Fruit fly (Drosophila melanogaster) whole organism, embryonic: ENCODE measurements around the gene CG15880.

Experiments
- CG10959 ChIP-seq: fragments of 200-800 bp; sonication (Bioruptor generic); IDR thresholded peaks from 2 replicates; pipeline ENCODE4 v1.3.6; 2022; ENCODE audit warnings: missing biosample characterization, missing genetic modification characterization
- CG11093 ChIP-seq: fragments of 200-800 bp; sonication (Bioruptor generic); IDR thresholded peaks from 3 replicates; pipeline ENCODE4 v1.3.6; 2022; ENCODE audit warnings: missing biosample characterization, missing genetic modification characterization
- CG12155 ChIP-seq: fragments of 200-800 bp; sonication (Bioruptor generic); optimal IDR thresholded peaks from 3 replicates; lab custom pipeline; 2016; ENCODE audit warnings: missing biosample characterization, missing genetic modification characterization
- CG14441 ChIP-seq: fragments of 200-800 bp; sonication (Bioruptor generic); IDR thresholded peaks from 2 replicates; pipeline ENCODE4 v1.3.6; 2022; ENCODE audit warnings: missing biosample characterization, missing genetic modification characterization
- CG15479 ChIP-seq: fragments of 200-800 bp; sonication (Bioruptor generic); optimal IDR thresholded peaks from 3 replicates; lab custom pipeline; 2019; ENCODE audit warnings: missing biosample characterization, mild to moderate bottlenecking, missing genetic modification characterization, moderate library complexity
- CG15514 ChIP-seq: fragments of 200-800 bp; sonication (Bioruptor generic); optimal IDR thresholded peaks from 3 replicates; lab custom pipeline; 2017; ENCODE audit warnings: missing biosample characterization, missing genetic modification characterization, mild to moderate bottlenecking, moderate library complexity, missing genetic modification reagents
- CG17912 ChIP-seq: fragments of 200-800 bp; sonication (Bioruptor generic); optimal IDR thresholded peaks from 2 replicates; lab custom pipeline; 2018; ENCODE audit warnings: missing biosample characterization, mild to moderate bottlenecking, missing genetic modification characterization
- CG31365 ChIP-seq: fragments of 200-800 bp; sonication (Bioruptor generic); optimal IDR thresholded peaks from 2 replicates; lab custom pipeline; 2018; ENCODE audit warnings: missing biosample characterization, mild to moderate bottlenecking, missing genetic modification characterization
- CG34422 ChIP-seq: fragments of 200-800 bp; sonication (Bioruptor generic); IDR thresholded peaks from 3 replicates; pipeline ENCODE4 v1.3.6; 2022; ENCODE audit warnings: missing biosample characterization, missing genetic modification characterization
- CG4360 ChIP-seq: fragments of 200-800 bp; sonication (Bioruptor generic); IDR thresholded peaks from 2 replicates; pipeline ENCODE4 v1.3.6; 2022; ENCODE audit warnings: missing biosample characterization, missing genetic modification characterization
- CG4820 ChIP-seq: fragments of 200-800 bp; sonication (Bioruptor generic); optimal IDR thresholded peaks from 3 replicates; lab custom pipeline; 2016; ENCODE audit warnings: missing biosample characterization, missing genetic modification characterization
- CG6791 ChIP-seq: fragments of 200-800 bp; sonication (Bioruptor generic); IDR thresholded peaks from 3 replicates; pipeline ENCODE4 v1.3.6; 2022; ENCODE audit warnings: missing biosample characterization, missing genetic modification characterization; ENCODE audit not compliant: partially characterized antibody
- CG6854 ChIP-seq: fragments of 200-800 bp; sonication (Bioruptor generic); optimal IDR thresholded peaks from 3 replicates; lab custom pipeline; 2017; ENCODE audit warnings: missing biosample characterization, mild to moderate bottlenecking, missing genetic modification characterization
- CG7357 ChIP-seq: fragments of 200-800 bp; sonication (Bioruptor generic); IDR thresholded peaks from 3 replicates; pipeline ENCODE4 v1.3.6; 2022; ENCODE audit warnings: missing biosample characterization, missing genetic modification characterization
- CG7839 ChIP-seq: fragments of 200-800 bp; sonication (Bioruptor generic); optimal IDR thresholded peaks from 3 replicates; lab custom pipeline; 2018; ENCODE audit warnings: missing biosample characterization, mild to moderate bottlenecking, missing genetic modification characterization, moderate library complexity
- CG8359 ChIP-seq: fragments of 200-800 bp; sonication (Bioruptor generic); optimal IDR thresholded peaks from 2 replicates; lab custom pipeline; 2017; ENCODE audit warnings: missing biosample characterization, mild to moderate bottlenecking, missing genetic modification characterization, borderline replicate concordance
- CTCF ChIP-seq: fragments of 200-800 bp; sonication (Bioruptor generic); optimal IDR thresholded peaks from 2 replicates; lab custom pipeline; 2017; ENCODE audit warnings: missing biosample characterization, mild to moderate bottlenecking, missing genetic modification characterization, moderate library complexity
- Deaf1 ChIP-seq: fragments of 200-800 bp; optimal IDR thresholded peaks from 3 replicates; lab custom pipeline; 2019; ENCODE audit warnings: missing biosample characterization, mild to moderate bottlenecking, missing genetic modification characterization, moderate library complexity
- ERR ChIP-seq: fragments of 200-800 bp; sonication (Bioruptor generic); optimal IDR thresholded peaks from 2 replicates; lab custom pipeline; 2016; ENCODE audit warnings: missing biosample characterization, missing genetic modification characterization
- Eip74EF ChIP-seq, 2 experiments: fragments of 200-800 bp in 1 of 2; fragments of >200 bp in 1 of 2; sonication (Bioruptor generic) in 1 of 2; optimal IDR thresholded peaks; 2 replicates each; lab custom pipeline; 2017 to 2019; ENCODE audit warnings: missing biosample characterization in 2 of 2, missing genetic modification characterization in 2 of 2, mild to moderate bottlenecking in 1 of 2, moderate library complexity in 1 of 2
- Elba2 ChIP-seq: fragments of 200-800 bp; sonication (Bioruptor generic); optimal IDR thresholded peaks from 3 replicates; lab custom pipeline; 2016; ENCODE audit warnings: missing biosample characterization, missing genetic modification characterization
- Hr3 ChIP-seq: fragments of 200-800 bp; sonication (Bioruptor generic); optimal IDR thresholded peaks from 3 replicates; lab custom pipeline; 2016; ENCODE audit warnings: missing biosample characterization, missing genetic modification characterization
- MBD-R2 ChIP-seq: fragments of 200-800 bp; sonication (Bioruptor generic); IDR thresholded peaks from 2 replicates; pipeline ENCODE4 v1.3.6; 2022; ENCODE audit warnings: missing biosample characterization, missing genetic modification characterization
- Med ChIP-seq: fragments of 200-800 bp; sonication (Bioruptor generic); peaks from one replicate; lab custom pipeline; 2016; ENCODE audit warnings: missing biosample characterization, missing genetic modification characterization, mild to moderate bottlenecking, inconsistent platforms, moderate library complexity
- Myb ChIP-seq: fragments of 200-800 bp; sonication (Bioruptor generic); optimal IDR thresholded peaks from 2 replicates; lab custom pipeline; 2016; ENCODE audit warnings: missing biosample characterization, missing genetic modification characterization
- Scr ChIP-seq: fragments of 200-800 bp; sonication (Bioruptor generic); IDR thresholded peaks from 2 replicates; pipeline ENCODE4 v1.3.6; 2022; ENCODE audit warnings: missing biosample characterization, missing genetic modification characterization; ENCODE audit not compliant: partially characterized antibody
- Six4 ChIP-seq: fragments of 200-800 bp; sonication (Bioruptor generic); optimal IDR thresholded peaks from 2 replicates; lab custom pipeline; 2016; ENCODE audit warnings: missing biosample characterization, missing genetic modification characterization
- Sry-δ ChIP-seq: fragments of 200-800 bp; sonication (Bioruptor generic); optimal IDR thresholded peaks from 2 replicates; lab custom pipeline; 2016; ENCODE audit warnings: missing biosample characterization, missing genetic modification characterization
- Vsx1 ChIP-seq: fragments of 200-800 bp; sonication (Bioruptor generic); optimal IDR thresholded peaks from 2 replicates; lab custom pipeline; 2017; ENCODE audit warnings: missing biosample characterization, mild to moderate bottlenecking, missing genetic modification characterization, missing genetic modification reagents
- ac ChIP-seq: fragments of 200-800 bp; sonication (Bioruptor generic); optimal IDR thresholded peaks from 3 replicates; lab custom pipeline; 2017; ENCODE audit warnings: missing biosample characterization, mild to moderate bottlenecking, missing genetic modification characterization
- cas ChIP-seq: fragments of 200-800 bp; sonication (Bioruptor generic); IDR thresholded peaks from 2 replicates; pipeline ENCODE4 v1.3.6; 2022; ENCODE audit warnings: missing biosample characterization, missing genetic modification characterization
- dm ChIP-seq: fragments of 200-800 bp; sonication (Bioruptor generic); optimal IDR thresholded peaks from 3 replicates; lab custom pipeline; 2016; ENCODE audit warnings: missing biosample characterization, missing genetic modification characterization
- emc ChIP-seq: fragments of 200-800 bp; sonication (Bioruptor generic); optimal IDR thresholded peaks from 2 replicates; lab custom pipeline; 2016; ENCODE audit warnings: missing biosample characterization, missing genetic modification characterization
- fru ChIP-seq: fragments of >200 bp; optimal IDR thresholded peaks from 2 replicates; lab custom pipeline; 2017
- gcm2 ChIP-seq: fragments of 200-800 bp; sonication (Bioruptor generic); optimal IDR thresholded peaks from 2 replicates; lab custom pipeline; 2016; ENCODE audit warnings: missing biosample characterization, missing genetic modification characterization
- grn ChIP-seq: fragments of 200-800 bp; sonication (Bioruptor generic); optimal IDR thresholded peaks from 3 replicates; lab custom pipeline; 2017; ENCODE audit warnings: missing biosample characterization, missing genetic modification characterization
- gsb ChIP-seq: fragments of 200-800 bp; sonication (Bioruptor generic); IDR thresholded peaks from 2 replicates; pipeline ENCODE4 v1.3.6; 2022; ENCODE audit warnings: missing biosample characterization, missing genetic modification characterization
- kah ChIP-seq: fragments of 200-800 bp; sonication (Bioruptor generic); optimal IDR thresholded peaks from 2 replicates; lab custom pipeline; 2018; ENCODE audit warnings: missing biosample characterization, mild to moderate bottlenecking, missing genetic modification characterization
- lab ChIP-seq: fragments of 200-800 bp; sonication (Bioruptor generic); optimal IDR thresholded peaks from 3 replicates; lab custom pipeline; 2017; ENCODE audit warnings: missing biosample characterization, missing genetic modification characterization, mild to moderate bottlenecking, moderate library complexity, missing genetic modification reagents
- lmd ChIP-seq: fragments of 200-800 bp; sonication (Bioruptor generic); IDR thresholded peaks from 2 replicates; pipeline ENCODE4 v1.3.6; 2022; ENCODE audit warnings: missing biosample characterization, missing genetic modification characterization
- lov ChIP-seq, 2 experiments: fragments of 200-800 bp in 1 of 2; fragments of >200 bp in 1 of 2; sonication (Bioruptor generic) in 1 of 2; IDR thresholded peaks in 1 of 2; optimal IDR thresholded peaks in 1 of 2; 2 replicates in 1 of 2; 3 replicates in 1 of 2; pipeline versions ENCODE4 v1.3.6 to Lab custom; 2017 to 2022; ENCODE audit warnings: missing biosample characterization in 1 of 2, missing genetic modification characterization in 1 of 2
- nerfin-1 ChIP-seq: fragments of 200-800 bp; sonication (Bioruptor generic); optimal IDR thresholded peaks from 3 replicates; lab custom pipeline; 2019; ENCODE audit warnings: missing biosample characterization, mild to moderate bottlenecking, missing genetic modification characterization, moderate library complexity
- oc ChIP-seq: fragments of 200-800 bp; sonication (Bioruptor generic); optimal IDR thresholded peaks from 2 replicates; lab custom pipeline; 2018; ENCODE audit warnings: missing biosample characterization, mild to moderate bottlenecking, missing genetic modification characterization, moderate library complexity
- peb ChIP-seq: fragments of 200-800 bp; sonication (Bioruptor generic); IDR thresholded peaks from 2 replicates; pipeline ENCODE4 v1.3.6; 2022; ENCODE audit warnings: missing biosample characterization, missing genetic modification characterization
- row ChIP-seq: fragments of 200-800 bp; sonication (Bioruptor generic); IDR thresholded peaks from 3 replicates; pipeline ENCODE4 v1.3.6; 2022; ENCODE audit warnings: missing biosample characterization, missing genetic modification characterization
- sd ChIP-seq: fragments of 200-800 bp; sonication (Bioruptor generic); optimal IDR thresholded peaks from 3 replicates; lab custom pipeline; 2018; ENCODE audit warnings: missing biosample characterization, mild to moderate bottlenecking, missing genetic modification characterization, moderate library complexity
- sens ChIP-seq: fragments of 200-800 bp; sonication (Bioruptor generic); peaks from one replicate; lab custom pipeline; 2016; ENCODE audit warnings: missing biosample characterization, missing genetic modification characterization
- stc ChIP-seq: fragments of 200-800 bp; sonication (Bioruptor generic); IDR thresholded peaks from 2 replicates; pipeline ENCODE4 v1.3.6; 2022; ENCODE audit warnings: missing biosample characterization, missing genetic modification characterization
- tgo ChIP-seq: fragments of 200-800 bp; sonication (Bioruptor generic); IDR thresholded peaks from 3 replicates; pipeline ENCODE4 v1.3.6; 2022; ENCODE audit warnings: missing biosample characterization, missing genetic modification characterization
- toy ChIP-seq: fragments of 200-800 bp; sonication (Bioruptor generic); IDR thresholded peaks from 2 replicates; pipeline ENCODE4 v1.3.6; 2022; ENCODE audit warnings: missing biosample characterization, missing genetic modification characterization

CG15880 gene

dm6 chr2L:856690-857488 lies 39.1 kb upstream of the CG15880 start (continued):
- TF ChIP-seq Med (GFP tag; lab: Kevin White, UChicago): peak; percentile 96
- TF ChIP-seq dm (GFP tag; lab: Kevin White, UChicago): peak; percentile 35
- TF ChIP-seq row (GFP tag; lab: Robert Waterston, UW): peak; percentile 84
- no peak for TF ChIP-seq cas (GFP tag; lab: Robert Waterston, UW)
- peak; percentile 96 for TF ChIP-seq Deaf1 (tag; lab: Kevin White, UChicago)
- TF ChIP-seq oc: peak; percentile 84
- TF ChIP-seq sd (tag; lab: Kevin White, UChicago): peak; percentile 21
- no peak for TF ChIP-seq Elba2
- peak in 1 of 2 experiments; percentile 77 for TF ChIP-seq Eip74EF (GFP tag; optimal IDR thresholded peaks at IDR 0.05; lab: Kevin White, UChicago)
- peak; percentile 87 for TF ChIP-seq CG7839 (tag; lab: Kevin White, UChicago)
- no peak for TF ChIP-seq CG6854 (GFP tag; lab: Kevin White, UChicago)
- TF ChIP-seq CG10959 (GFP tag; lab: Robert Waterston, UW): peak; percentile 71
- peak; percentile 66 for TF ChIP-seq nerfin-1 (tag; lab: Kevin White, UChicago)
- TF ChIP-seq kah (GFP tag; lab: Kevin White, UChicago): peak; percentile 48
- peak; percentile 62 for TF ChIP-seq Six4 (GFP tag; lab: Kevin White, UChicago)
- peak; percentile 79 for TF ChIP-seq tgo
- TF ChIP-seq gcm2 (GFP tag; lab: Kevin White, UChicago): no peak
- peak; percentile 83 for TF ChIP-seq CG34422 (GFP tag; lab: Robert Waterston, UW)
- peak; percentile 89 for TF ChIP-seq stc (GFP tag; lab: Robert Waterston, UW)
- TF ChIP-seq CG17912 (GFP tag; lab: Kevin White, UChicago): no peak
- TF ChIP-seq ERR (GFP tag; lab: Kevin White, UChicago): peak; percentile 3
- TF ChIP-seq lov (optimal IDR thresholded peaks at IDR 0.05; lab: Kevin White, UChicago): no peak
- peak; percentile 81 for TF ChIP-seq lov (GFP tag; IDR thresholded peaks at IDR 0.05; lab: Robert Waterston, UW)
- peak; percentile 52 for TF ChIP-seq ac (GFP tag; lab: Kevin White, UChicago)
- peak; percentile 61 for TF ChIP-seq CG12155 (GFP tag; lab: Kevin White, UChicago)
- TF ChIP-seq CG15479 (GFP tag; lab: Kevin White, UChicago): no peak
- TF ChIP-seq CG6791 (GFP tag; lab: Robert Waterston, UW): no peak
- peak; percentile 42; the same call in 1 of the 3 replicates for TF ChIP-seq CG7357
- no peak for TF ChIP-seq toy (GFP tag; lab: Robert Waterston, UW)
- TF ChIP-seq peb (GFP tag; lab: Robert Waterston, UW): peak; percentile 83
- peak; percentile 78 for TF ChIP-seq CG4820 (GFP tag; lab: Kevin White, UChicago)
- peak; percentile 29 for TF ChIP-seq emc
- TF ChIP-seq CTCF (GFP tag; lab: Kevin White, UChicago): peak; percentile 1
- TF ChIP-seq CG14441 (GFP tag; lab: Robert Waterston, UW): peak; percentile 80
- no peak for TF ChIP-seq fru (lab: Kevin White, UChicago)
- no peak for TF ChIP-seq CG8359 (GFP tag; lab: Kevin White, UChicago)
- peak; percentile 58 for TF ChIP-seq Vsx1 (GFP tag; lab: Kevin White, UChicago)
- TF ChIP-seq CG15514: peak; percentile 23
- TF ChIP-seq CG4360 (GFP tag; lab: Robert Waterston, UW): no peak
- peak; percentile 61 for TF ChIP-seq Hr3 (GFP tag; lab: Kevin White, UChicago)
- TF ChIP-seq grn (GFP tag; lab: Kevin White, UChicago): peak; percentile 31
- TF ChIP-seq Sry-δ (GFP tag; lab: Kevin White, UChicago): peak; percentile 17
- no peak for TF ChIP-seq Scr
- peak; percentile 89 for TF ChIP-seq sens (GFP tag; lab: Kevin White, UChicago)
- peak; percentile 24 for TF ChIP-seq CG31365 (tag; lab: Kevin White, UChicago)
- peak; percentile 49; the same call in 1 of the 2 replicates for TF ChIP-seq MBD-R2 (GFP tag; lab: Robert Waterston, UW)
- peak; percentile 87 for TF ChIP-seq lab
- TF ChIP-seq Myb: peak; percentile 50
- no peak for TF ChIP-seq gsb (GFP tag; lab: Robert Waterston, UW)
- TF ChIP-seq CG11093 (GFP tag; lab: Robert Waterston, UW): peak; percentile 83; the same call in 2 of the 3 replicates
- TF ChIP-seq lmd: peak; percentile 87
